Worm (Caenorhabditis elegans) whole organism, late embryonic: ENCODE measurements around the gene C29F3.3.

Source experiments
- C08G9.2 ChIP-seq: sonication (generic microtip); optimal IDR thresholded peaks from 2 replicates; lab custom pipeline; 2016; ENCODE audit warnings: mild to moderate bottlenecking, missing genetic modification characterization, moderate library complexity, missing compliant biosample characterization
- F13H6.1 ChIP-seq: sonication (generic microtip); optimal IDR thresholded peaks from 2 replicates; lab custom pipeline; 2016; ENCODE audit warnings: missing genetic modification characterization, missing compliant biosample characterization
- K09A11.1 ChIP-seq: sonication (generic microtip); optimal IDR thresholded peaks from 2 replicates; lab custom pipeline; 2017; ENCODE audit warnings: antibody characterized with exemption, mild to moderate bottlenecking, missing genetic modification characterization, missing compliant biosample characterization; ENCODE audit not compliant: insufficient read depth
- T23F11.4 ChIP-seq: fragments of 200-800 bp; sonication (Bioruptor generic); optimal IDR thresholded peaks from 2 replicates; lab custom pipeline; 2018; ENCODE audit warnings: mild to moderate bottlenecking, missing genetic modification characterization, missing compliant biosample characterization
- Y22D7AL.16 ChIP-seq: sonication (generic microtip); optimal IDR thresholded peaks from 2 replicates; lab custom pipeline; 2016; ENCODE audit warnings: missing genetic modification characterization, missing compliant biosample characterization
- ahr-1 ChIP-seq: sonication (generic microtip); optimal IDR thresholded peaks from 2 replicates; lab custom pipeline; 2016; ENCODE audit warnings: missing genetic modification characterization, missing compliant biosample characterization
- ama-1 ChIP-seq: fragments of 150-350 bp; optimal IDR thresholded peaks from 2 replicates; lab custom pipeline; 2014
- ceh-14 ChIP-seq: sonication (generic microtip); optimal IDR thresholded peaks from 2 replicates; lab custom pipeline; 2016; ENCODE audit warnings: missing genotype, missing genetic modification characterization, missing compliant biosample characterization
- ceh-18 ChIP-seq: sonication (generic microtip); optimal IDR thresholded peaks from 2 replicates; lab custom pipeline; 2016; ENCODE audit warnings: missing genetic modification characterization, missing compliant biosample characterization
- ceh-19 ChIP-seq: fragments of 200-800 bp; sonication (Bioruptor generic); optimal IDR thresholded peaks from 2 replicates; lab custom pipeline; 2018; ENCODE audit warnings: mild to moderate bottlenecking, missing genetic modification characterization, missing compliant biosample characterization
- ceh-2 ChIP-seq: sonication (generic microtip); optimal IDR thresholded peaks from 2 replicates; lab custom pipeline; 2016; ENCODE audit warnings: missing genotype, missing genetic modification characterization, missing compliant biosample characterization
- ceh-24 ChIP-seq: sonication (generic microtip); optimal IDR thresholded peaks from 2 replicates; lab custom pipeline; 2016; ENCODE audit warnings: mild to moderate bottlenecking, missing genetic modification characterization, missing compliant biosample characterization
- ceh-30 ChIP-seq: fragments of 150-350 bp; optimal IDR thresholded peaks from 2 replicates; lab custom pipeline; 2014; ENCODE audit warnings: missing biosample characterization, missing genetic modification characterization
- ceh-31 ChIP-seq: sonication (generic microtip); optimal IDR thresholded peaks from 2 replicates; lab custom pipeline; 2016; ENCODE audit warnings: missing genetic modification characterization, missing compliant biosample characterization
- ceh-45 ChIP-seq: fragments of 200-800 bp; sonication (Bioruptor generic); IDR thresholded peaks from 2 replicates; pipeline ENCODE4 v1.3.6; 2022; ENCODE audit warnings: missing genetic modification reagents, missing genetic modification characterization, missing compliant biosample characterization
- dve-1 ChIP-seq: sonication (generic microtip); optimal IDR thresholded peaks from 2 replicates; lab custom pipeline; 2017; ENCODE audit warnings: antibody characterized with exemption, mild to moderate bottlenecking, missing genetic modification characterization, missing compliant biosample characterization
- fax-1 ChIP-seq: sonication (generic microtip); optimal IDR thresholded peaks from 2 replicates; lab custom pipeline; 2016; ENCODE audit warnings: missing genotype, missing genetic modification characterization, missing compliant biosample characterization
- fkh-10 ChIP-seq: fragments of 150-350 bp; optimal IDR thresholded peaks from 2 replicates; lab custom pipeline; 2014; ENCODE audit warnings: missing biosample characterization, missing genetic modification reagents, missing genetic modification characterization
- fkh-6 ChIP-seq: sonication (generic microtip); optimal IDR thresholded peaks from 2 replicates; lab custom pipeline; 2016; ENCODE audit warnings: missing genetic modification characterization, missing compliant biosample characterization
- gmeb-2 ChIP-seq: sonication (generic microtip); optimal IDR thresholded peaks from 2 replicates; lab custom pipeline; 2016; ENCODE audit warnings: missing genetic modification characterization, inconsistent platforms, missing compliant biosample characterization
- hlh-30 ChIP-seq: sonication (generic microtip); optimal IDR thresholded peaks from 2 replicates; lab custom pipeline; 2017; ENCODE audit warnings: antibody characterized with exemption, missing genetic modification characterization, missing compliant biosample characterization; ENCODE audit not compliant: insufficient read depth
- lin-11 ChIP-seq: fragments of 200-800 bp; sonication (Bioruptor generic); optimal IDR thresholded peaks from 2 replicates; lab custom pipeline; 2018; ENCODE audit warnings: mild to moderate bottlenecking, missing genetic modification characterization, missing compliant biosample characterization
- mec-3 ChIP-seq: sonication (generic microtip); optimal IDR thresholded peaks from 2 replicates; lab custom pipeline; 2016; ENCODE audit warnings: borderline replicate concordance, missing genetic modification characterization, missing compliant biosample characterization
- nfya-1 ChIP-seq: sonication (generic microtip); optimal IDR thresholded peaks from 2 replicates; lab custom pipeline; 2017; ENCODE audit warnings: missing genetic modification characterization, mild to moderate bottlenecking, missing compliant biosample characterization, antibody characterized with exemption, moderate library complexity
- nhr-11 ChIP-seq: fragments of 150-350 bp; optimal IDR thresholded peaks from 2 replicates; lab custom pipeline; 2014; ENCODE audit warnings: missing biosample characterization, missing genetic modification characterization
- pax-1 ChIP-seq: fragments of 150-350 bp; optimal IDR thresholded peaks from 2 replicates; lab custom pipeline; 2014; ENCODE audit warnings: missing biosample characterization, missing genetic modification characterization
- pha-2 ChIP-seq: sonication (generic microtip); optimal IDR thresholded peaks from 2 replicates; lab custom pipeline; 2017; ENCODE audit warnings: mild to moderate bottlenecking, missing genetic modification characterization, missing compliant biosample characterization
- pha-4 ChIP-seq: fragments of 150-350 bp; optimal IDR thresholded peaks from 2 replicates; lab custom pipeline; 2018; ENCODE audit warnings: missing biosample characterization, missing genetic modification reagents, missing genetic modification characterization
- pros-1 ChIP-seq: fragments of 150-350 bp; optimal IDR thresholded peaks from 2 replicates; lab custom pipeline; 2014; ENCODE audit warnings: missing biosample characterization, missing genetic modification reagents, missing genetic modification characterization
- ref-2 ChIP-seq: sonication (generic microtip); optimal IDR thresholded peaks from 2 replicates; lab custom pipeline; 2016; ENCODE audit warnings: missing genetic modification characterization, missing compliant biosample characterization
- sdc-2 ChIP-seq: sonication (generic microtip); optimal IDR thresholded peaks from 2 replicates; lab custom pipeline; 2016; ENCODE audit warnings: missing genotype, missing genetic modification characterization, missing compliant biosample characterization
- sox-2 ChIP-seq: fragments of 200-800 bp; sonication (Bioruptor generic); IDR thresholded peaks from 2 replicates; pipeline ENCODE4 v1.3.6; 2022; ENCODE audit warnings: missing genetic modification reagents, missing genetic modification characterization, missing compliant biosample characterization
- syd-9 ChIP-seq: sonication (generic microtip); optimal IDR thresholded peaks from 2 replicates; lab custom pipeline; 2016; ENCODE audit warnings: mild to moderate bottlenecking, missing genetic modification characterization, moderate library complexity, missing compliant biosample characterization
- tbx-7 ChIP-seq: sonication (generic microtip); optimal IDR thresholded peaks from 2 replicates; lab custom pipeline; 2016; ENCODE audit warnings: missing genotype, missing genetic modification characterization, missing compliant biosample characterization
- unc-42 ChIP-seq: sonication (generic microtip); optimal IDR thresholded peaks from 2 replicates; lab custom pipeline; 2016; ENCODE audit warnings: missing genotype, missing genetic modification characterization, missing compliant biosample characterization
- unc-55 ChIP-seq: sonication (generic microtip); optimal IDR thresholded peaks from 2 replicates; lab custom pipeline; 2017; ENCODE audit warnings: missing biosample characterization, missing genetic modification reagents, missing genetic modification characterization
- unc-86 ChIP-seq: sonication (generic microtip); optimal IDR thresholded peaks from 2 replicates; lab custom pipeline; 2016; ENCODE audit warnings: missing genetic modification characterization, missing compliant biosample characterization
- ztf-16 ChIP-seq: sonication (generic microtip); optimal IDR thresholded peaks from 2 replicates; lab custom pipeline; 2017; ENCODE audit warnings: missing genetic modification characterization, missing compliant biosample characterization

C29F3.3 gene

ce11 chrV:15350615-15351014 is 3.4 kb upstream of the C29F3.3 start, which contains the start of gene clec-231:
Gene clec-231 (minus strand): TSS chrV:15350715.
- no peak for TF ChIP-seq tbx-7 (tag; lab: Kevin White, UChicago)
- no peak for TF ChIP-seq nfya-1 (tag; lab: Kevin White, UChicago)
- no peak for TF ChIP-seq gmeb-2 (tag; lab: Kevin White, UChicago)
- TF ChIP-seq sdc-2 (tag; lab: Kevin White, UChicago) = no peak
- no peak for TF ChIP-seq fkh-6 (tag; lab: Kevin White, UChicago)

- TF ChIP-seq K09A11.1 (no peak), ceh-19 (GFP tag; lab: Kevin White, UChicago) (no peak), unc-55 (GFP tag; lab: Kevin White, UChicago) (no peak), ceh-2 (tag; lab: Kevin White, UChicago) (no peak), ama-1 (lab: Kevin White, UChicago) (no peak), pha-4 (tag; lab: Kevin White, UChicago) (no peak), ceh-30 (tag; lab: Kevin White, UChicago) (no peak), pax-1 (tag; lab: Kevin White, UChicago) (no peak), mec-3 (tag; lab: Kevin White, UChicago) (no peak), ceh-31 (tag; lab: Kevin White, UChicago) (no peak), fkh-10 (GFP tag; lab: Kevin White, UChicago) (no peak), tbx-7 (tag; lab: Kevin White, UChicago) (no peak), dve-1 (tag; lab: Kevin White, UChicago) (no peak), unc-86 (tag; lab: Kevin White, UChicago) (no peak), fax-1 (no peak)
Observed at ce11 chrV:15349044-15349443, 1.9 kb upstream of the C29F3.3 start, which contains the start of gene clec-230. Gene clec-230 (minus strand): TSS chrV:15349144.

ce11 chrV:15344481-15344880 is 2.7 kb downstream of the C29F3.3 start, which contains the start of gene wrt-8:
Gene wrt-8 (minus strand): TSS chrV:15344581.
- no peak for TF ChIP-seq gmeb-2 (tag; lab: Kevin White, UChicago)
- TF ChIP-seq ceh-45 (GFP tag; lab: Robert Waterston, UW) = no peak
- TF ChIP-seq ceh-14 (tag; lab: Kevin White, UChicago) = no peak
- no peak for TF ChIP-seq Y22D7AL.16 (tag; lab: Kevin White, UChicago)
- no peak for TF ChIP-seq syd-9
- no peak for TF ChIP-seq ceh-18 (tag; lab: Kevin White, UChicago)
- no peak for TF ChIP-seq fax-1
- TF ChIP-seq dve-1 (tag; lab: Kevin White, UChicago) = no peak
- TF ChIP-seq unc-86 (tag; lab: Kevin White, UChicago) = no peak

- TF ChIP-seq ref-2 (tag; lab: Kevin White, UChicago) = no peak
- TF ChIP-seq tbx-7 (tag; lab: Kevin White, UChicago) = no peak
- TF ChIP-seq lin-11 (tag; lab: Kevin White, UChicago) = no peak
- no peak for TF ChIP-seq F13H6.1 (tag; lab: Kevin White, UChicago)
- no peak for TF ChIP-seq ahr-1 (tag; lab: Kevin White, UChicago)
- TF ChIP-seq sox-2 (GFP tag; lab: Robert Waterston, UW) = no peak
- no peak for TF ChIP-seq C08G9.2 (tag; lab: Kevin White, UChicago)
- TF ChIP-seq T23F11.4 (GFP tag; lab: Kevin White, UChicago) = no peak
- no peak for TF ChIP-seq ceh-24
- no peak for TF ChIP-seq unc-42 (tag; lab: Kevin White, UChicago)
- TF ChIP-seq pros-1 = no peak
- TF ChIP-seq, all 69 proteins: peak for 0
Observed at ce11 chrV:15341404-15341803, 5.8 kb downstream of the C29F3.3 start, which contains the start of gene clec-229. Gene clec-229 (minus strand): TSS chrV:15341504.

- no peak for TF ChIP-seq hlh-30
- TF ChIP-seq ref-2 (tag; lab: Kevin White, UChicago) = no peak
- TF ChIP-seq pha-2 = no peak
- TF ChIP-seq ceh-24 = no peak
- TF ChIP-seq ztf-16 (tag; lab: Kevin White, UChicago) = no peak
- no peak for TF ChIP-seq ceh-14 (tag; lab: Kevin White, UChicago)
- TF ChIP-seq nhr-11 (tag; lab: Kevin White, UChicago) = no peak
- no peak for TF ChIP-seq ceh-18 (tag; lab: Kevin White, UChicago)
- TF ChIP-seq unc-42 (tag; lab: Kevin White, UChicago) = no peak
Observed at ce11 chrV:15339363-15339762, 7.8 kb downstream of the C29F3.3 start, which contains the start of gene clec-228. Gene clec-228 (minus strand): TSS chrV:15339463.
